Fruit fly (Drosophila melanogaster) Kc167 (cell line): Measurements from ENCODE around the gene CG46394.

Source experiments
- Myc ChIP-seq: fragments of >200 bp; optimal IDR thresholded peaks from 2 replicates; lab custom pipeline; 2017; ENCODE audit warnings: missing external identifiers
- Sin3A ChIP-seq: fragments of >200 bp; optimal IDR thresholded peaks from 2 replicates; lab custom pipeline; 2018; ENCODE audit warnings: missing external identifiers
- h ChIP-seq: fragments of >200 bp; optimal IDR thresholded peaks from 3 replicates; lab custom pipeline; 2018; ENCODE audit warnings: missing external identifiers
- insv ChIP-seq: fragments of >200 bp; optimal IDR thresholded peaks from 3 replicates; lab custom pipeline; 2018; ENCODE audit warnings: missing external identifiers
- psq ChIP-seq: fragments of >200 bp; optimal IDR thresholded peaks from 2 replicates; lab custom pipeline; 2017; ENCODE audit warnings: missing external identifiers
- ttk ChIP-seq: sonication (Bioruptor generic); optimal IDR thresholded peaks from 2 replicates; lab custom pipeline; 2017; ENCODE audit warnings: missing external identifiers

- TF ChIP-seq Myc (no peak), h (lab: Kevin White, UChicago) (no peak), psq (lab: Kevin White, UChicago) (no peak), Sin3A (no peak), insv (lab: Kevin White, UChicago) (no peak), ttk (no peak)
Measured at dm6 chr3L:11580919-11581318, 19.3 kb upstream of the CG46394 start, which contains the start of gene CG43391.
